Worm (Caenorhabditis elegans) whole organism, early embryonic: ENCODE results near the gene F53F4.7.

Source experiments
- B0310.2 ChIP-seq: sonication (generic microtip); optimal IDR thresholded peaks from 2 replicates; lab custom pipeline; 2016; ENCODE audit warnings: mild to moderate bottlenecking, missing genetic modification characterization, missing compliant biosample characterization
- F13C5.2 ChIP-seq: sonication (generic microtip); optimal IDR thresholded peaks from 2 replicates; lab custom pipeline; 2017; ENCODE audit warnings: mild to moderate bottlenecking, missing genetic modification characterization, inconsistent platforms, missing compliant biosample characterization
- aly-1 ChIP-seq: sonication (generic microtip); optimal IDR thresholded peaks from 2 replicates; lab custom pipeline; 2016; ENCODE audit warnings: missing genetic modification characterization, missing compliant biosample characterization
- ama-1 ChIP-seq: fragments of 150-350 bp; optimal IDR thresholded peaks from 2 replicates; lab custom pipeline; 2014
- ceh-13 ChIP-seq: fragments of 200-800 bp; sonication (Bioruptor generic); optimal IDR thresholded peaks from 2 replicates; lab custom pipeline; 2018; ENCODE audit warnings: mild to moderate bottlenecking, missing genetic modification characterization, missing compliant biosample characterization
- ceh-36 ChIP-seq: sonication (generic microtip); optimal IDR thresholded peaks from 2 replicates; lab custom pipeline; 2016; ENCODE audit warnings: missing genetic modification characterization, inconsistent platforms, missing compliant biosample characterization
- ets-7 ChIP-seq: sonication (generic microtip); optimal IDR thresholded peaks from 2 replicates; lab custom pipeline; 2016; ENCODE audit warnings: missing genotype, missing genetic modification characterization, missing compliant biosample characterization
- flt-1 ChIP-seq: fragments of 200-800 bp; sonication (Bioruptor generic); IDR thresholded peaks from 2 replicates; pipeline ENCODE4 v1.3.6; 2022; ENCODE audit warnings: missing genetic modification characterization, missing compliant biosample characterization
- hmbx-1 ChIP-seq: sonication (generic microtip); optimal IDR thresholded peaks from 2 replicates; lab custom pipeline; 2016; ENCODE audit warnings: mild to moderate bottlenecking, missing genetic modification characterization, missing compliant biosample characterization
- hmg-4 ChIP-seq: fragments of 200-800 bp; sonication (Bioruptor generic); optimal IDR thresholded peaks from 2 replicates; lab custom pipeline; 2018; ENCODE audit warnings: mild to moderate bottlenecking, missing genetic modification characterization, missing compliant biosample characterization
- hnd-1 ChIP-seq: sonication (generic microtip); optimal IDR thresholded peaks from 2 replicates; lab custom pipeline; 2016; ENCODE audit warnings: missing genetic modification characterization, missing compliant biosample characterization
- pes-1 ChIP-seq: fragments of 200-800 bp; sonication (Bioruptor generic); IDR thresholded peaks from 2 replicates; pipeline ENCODE4 v1.3.6; 2022; ENCODE audit warnings: missing genetic modification reagents, missing genetic modification characterization, missing compliant biosample characterization
- scrt-1 ChIP-seq: fragments of 200-800 bp; sonication (Bioruptor generic); IDR thresholded peaks from 2 replicates; pipeline ENCODE4 v1.3.6; 2022; ENCODE audit warnings: missing genetic modification characterization, missing compliant biosample characterization
- sea-1 ChIP-seq: fragments of 200-800 bp; sonication (Bioruptor generic); conservative IDR thresholded peaks from 2 replicates; pipeline ENCODE4 v1.3.6; 2022; ENCODE audit warnings: missing genetic modification characterization, missing compliant biosample characterization
- tbx-11 ChIP-seq: fragments of 200-800 bp; sonication (Bioruptor generic); IDR thresholded peaks from 2 replicates; pipeline ENCODE4 v1.3.6; 2022; ENCODE audit warnings: missing genetic modification characterization, missing compliant biosample characterization
- tbx-37 ChIP-seq: fragments of 200-800 bp; sonication (Bioruptor generic); conservative IDR thresholded peaks from 2 replicates; pipeline ENCODE4 v1.3.6; 2022; ENCODE audit warnings: missing genetic modification reagents, missing genetic modification characterization, missing compliant biosample characterization
- tra-4 ChIP-seq: sonication (generic microtip); optimal IDR thresholded peaks from 2 replicates; lab custom pipeline; 2017; ENCODE audit warnings: missing genetic modification characterization, missing compliant biosample characterization

Gene F53F4.7

DNA sequence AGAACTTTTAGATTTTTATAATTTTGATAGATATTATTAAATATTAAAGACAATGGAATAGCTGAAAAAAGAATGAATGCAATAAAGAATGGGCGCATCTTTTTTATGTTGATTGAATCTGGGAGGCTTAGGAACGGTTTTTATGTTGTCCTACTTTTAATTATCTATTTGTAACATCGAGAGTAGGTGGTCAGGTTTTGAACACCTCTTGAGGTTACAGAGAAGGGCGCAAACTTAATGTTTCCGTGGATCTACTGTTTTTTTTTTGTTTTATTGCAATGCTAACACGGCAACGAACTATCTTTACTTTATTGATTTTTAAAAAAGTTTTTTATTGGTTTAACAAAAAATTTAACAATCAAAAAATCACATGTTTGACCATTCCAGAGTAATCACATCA is at the start of gene F53F4.7:
F53F4.7 (minus strand) TSS at position 101 of the 400 bp plus-strand sequence.
- no peak for TF ChIP-seq pes-1
- no peak for TF ChIP-seq B0310.2 (tag; lab: Kevin White, UChicago)
- no peak for TF ChIP-seq ets-7
- no peak for TF ChIP-seq flt-1 (GFP tag; lab: Robert Waterston, UW)
- TF ChIP-seq hmbx-1 (tag; lab: Kevin White, UChicago): no peak
- no peak for TF ChIP-seq tbx-37 (GFP tag; lab: Robert Waterston, UW)
- TF ChIP-seq F13C5.2 (tag; lab: Kevin White, UChicago): no peak
- no peak for TF ChIP-seq hnd-1 (tag; lab: Kevin White, UChicago)
- no peak for TF ChIP-seq aly-1
- TF ChIP-seq ceh-13 (GFP tag; lab: Kevin White, UChicago): no peak
- no peak for TF ChIP-seq tbx-11 (GFP tag; lab: Robert Waterston, UW)
- TF ChIP-seq tra-4 (tag; lab: Kevin White, UChicago): no peak
- no peak for TF ChIP-seq ama-1
- TF ChIP-seq hmg-4 (GFP tag; lab: Kevin White, UChicago): no peak
- TF ChIP-seq ceh-36 (tag; lab: Kevin White, UChicago): no peak
- no peak for TF ChIP-seq scrt-1 (GFP tag; lab: Robert Waterston, UW)
- no peak for TF ChIP-seq sea-1 (GFP tag; lab: Robert Waterston, UW)

DNA sequence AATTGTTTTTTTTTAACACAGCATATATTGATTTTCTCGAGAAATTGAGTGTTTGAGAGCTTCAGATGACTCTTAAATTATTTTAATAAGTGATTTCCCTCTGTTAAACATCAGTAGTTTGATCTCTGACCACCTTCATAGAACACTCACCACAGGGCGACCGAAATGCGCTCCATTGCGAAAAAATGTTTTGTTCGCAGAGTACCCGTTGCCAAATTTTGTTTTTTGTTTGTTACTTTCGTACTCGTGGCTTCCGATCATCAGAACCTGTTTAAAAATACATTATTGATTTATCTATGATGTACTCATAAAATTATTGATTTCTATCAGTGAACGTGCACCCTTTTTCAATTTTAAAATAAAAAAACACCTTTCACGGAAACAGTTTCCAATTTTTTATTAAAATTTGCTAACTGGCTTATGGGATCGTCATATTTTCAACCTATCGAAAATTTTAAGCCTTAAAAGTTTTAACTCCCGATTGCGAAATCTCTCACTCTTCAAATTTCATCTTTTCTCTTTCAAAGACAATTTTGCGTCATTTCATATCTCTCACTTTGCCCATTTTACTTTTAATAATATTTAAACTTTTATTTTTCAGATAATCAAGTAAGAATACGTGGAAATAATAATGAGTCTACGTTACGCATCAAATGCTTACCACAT is 47.0 kb upstream of the F53F4.7 start, which contains the start of gene letm-1:
letm-1 (plus strand) TSS at position 598 of the 666 bp plus-strand sequence.
- TF ChIP-seq pes-1 (no peak), ets-7 (no peak), flt-1 (GFP tag; lab: Robert Waterston, UW) (no peak), hmg-4 (GFP tag; lab: Kevin White, UChicago) (no peak), B0310.2 (tag; lab: Kevin White, UChicago) (no peak), ceh-13 (GFP tag; lab: Kevin White, UChicago) (no peak)

DNA sequence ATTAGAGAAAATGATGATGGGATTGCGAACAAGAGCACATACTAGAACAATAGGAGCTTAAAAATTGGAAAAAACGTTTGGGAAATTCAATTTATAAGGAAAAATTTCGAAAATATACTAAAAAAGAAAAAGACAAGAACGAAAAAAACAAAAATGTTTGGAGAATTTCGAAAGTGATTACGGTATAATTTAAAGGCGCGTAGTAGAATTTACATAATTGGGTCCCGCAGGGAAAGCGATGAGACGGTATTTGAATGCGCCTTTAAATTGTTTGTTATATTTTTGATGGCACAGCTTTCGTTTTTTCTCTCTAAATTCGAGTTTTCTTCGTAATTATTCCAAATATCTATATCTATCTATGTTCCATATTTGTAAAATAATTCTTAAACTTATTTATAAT is 46.3 kb upstream of the F53F4.7 start:
- TF ChIP-seq B0310.2 (tag; lab: Kevin White, UChicago): no peak
- TF ChIP-seq tbx-11 (GFP tag; lab: Robert Waterston, UW): no peak
- no peak for TF ChIP-seq ets-7

DNA sequence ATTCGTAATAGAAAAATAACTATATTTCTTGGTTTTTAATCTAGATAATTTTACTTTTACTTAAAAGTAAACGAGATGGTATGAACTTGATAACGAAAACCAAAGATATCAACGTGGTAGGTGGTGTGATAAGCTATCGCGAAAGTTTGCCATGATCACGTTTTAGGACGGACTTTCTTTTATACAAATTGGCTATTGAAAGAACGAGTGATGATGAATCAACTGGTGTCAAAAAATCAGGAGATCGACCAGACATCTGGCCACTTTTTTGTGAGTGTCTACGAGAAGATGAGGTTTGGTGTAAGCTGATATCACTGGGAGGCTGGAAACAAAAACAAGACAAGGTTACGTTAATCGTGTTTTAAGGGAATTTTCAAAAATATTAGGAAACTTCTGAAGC is 45.4 kb upstream of the F53F4.7 start:
- TF ChIP-seq ceh-36 (tag; lab: Kevin White, UChicago): no peak
- TF ChIP-seq tbx-37 (GFP tag; lab: Robert Waterston, UW): no peak
- no peak for TF ChIP-seq ets-7
- no peak for TF ChIP-seq tra-4 (tag; lab: Kevin White, UChicago)
- TF ChIP-seq sea-1 (GFP tag; lab: Robert Waterston, UW): no peak
- no peak for TF ChIP-seq flt-1 (GFP tag; lab: Robert Waterston, UW)
- no peak for TF ChIP-seq aly-1
- TF ChIP-seq hmg-4 (GFP tag; lab: Kevin White, UChicago): no peak
- TF ChIP-seq hnd-1 (tag; lab: Kevin White, UChicago): no peak
- no peak for TF ChIP-seq ceh-13 (GFP tag; lab: Kevin White, UChicago)
- no peak for TF ChIP-seq ama-1
- no peak for TF ChIP-seq F13C5.2 (tag; lab: Kevin White, UChicago)
- no peak for TF ChIP-seq scrt-1 (GFP tag; lab: Robert Waterston, UW)
- no peak for TF ChIP-seq hmbx-1 (tag; lab: Kevin White, UChicago)
- no peak for TF ChIP-seq tbx-11 (GFP tag; lab: Robert Waterston, UW)
- TF ChIP-seq pes-1: no peak
- no peak for TF ChIP-seq B0310.2 (tag; lab: Kevin White, UChicago)

DNA sequence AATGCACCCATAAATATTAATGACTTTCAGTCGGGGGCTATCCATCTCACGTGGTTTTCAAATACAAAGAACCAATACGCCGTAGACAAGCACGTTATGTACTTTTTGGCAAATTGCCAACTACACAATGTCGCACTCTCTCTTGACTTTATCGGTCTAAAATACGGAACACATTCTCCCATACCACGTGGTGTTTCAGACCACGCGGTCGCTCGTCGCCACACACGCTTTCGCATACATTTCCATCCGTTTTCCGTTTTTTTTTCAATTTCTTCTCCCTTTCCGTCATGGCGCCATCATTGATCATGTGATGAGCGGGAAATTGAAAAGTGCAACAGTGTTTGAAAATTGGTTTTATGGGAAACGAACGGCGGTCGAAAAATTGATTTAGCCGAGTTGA is 44.8 kb upstream of the F53F4.7 start:
- TF ChIP-seq ets-7 (no peak), tbx-11 (GFP tag; lab: Robert Waterston, UW) (no peak)

DNA sequence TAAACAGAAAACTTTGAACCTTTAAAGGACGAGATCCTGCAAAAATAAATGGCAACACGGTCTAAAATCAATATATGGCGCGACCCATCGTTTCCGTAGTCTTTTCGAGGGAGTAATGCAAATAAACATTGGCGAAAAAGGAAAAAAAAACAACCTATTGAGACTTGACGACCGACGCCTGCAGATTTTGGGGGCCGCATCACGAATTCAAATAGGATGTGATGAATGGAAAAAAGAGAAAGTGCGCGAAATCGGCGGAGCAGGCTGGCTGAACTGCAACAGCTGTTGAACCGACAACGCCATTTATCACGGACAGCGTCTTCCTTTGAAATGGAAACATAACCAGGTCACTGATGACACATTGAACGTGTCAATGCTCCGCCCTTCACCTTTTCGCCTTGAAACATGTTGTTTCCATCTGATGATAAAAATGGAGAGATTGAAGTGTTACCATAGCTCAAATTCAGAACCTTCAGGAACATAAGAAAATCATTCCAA is 44.1 kb upstream of the F53F4.7 start:
- TF ChIP-seq scrt-1 (GFP tag; lab: Robert Waterston, UW) (no peak), tbx-11 (GFP tag; lab: Robert Waterston, UW) (no peak), ama-1 (no peak), hmbx-1 (tag; lab: Kevin White, UChicago) (no peak), hnd-1 (tag; lab: Kevin White, UChicago) (no peak), tra-4 (tag; lab: Kevin White, UChicago) (no peak), ets-7 (no peak), sea-1 (GFP tag; lab: Robert Waterston, UW) (no peak), ceh-36 (tag; lab: Kevin White, UChicago) (no peak), F13C5.2 (tag; lab: Kevin White, UChicago) (no peak), aly-1 (no peak), tbx-37 (GFP tag; lab: Robert Waterston, UW) (no peak), B0310.2 (tag; lab: Kevin White, UChicago) (no peak), flt-1 (GFP tag; lab: Robert Waterston, UW) (no peak), ceh-13 (GFP tag; lab: Kevin White, UChicago) (no peak), pes-1 (no peak), hmg-4 (GFP tag; lab: Kevin White, UChicago) (no peak)

DNA sequence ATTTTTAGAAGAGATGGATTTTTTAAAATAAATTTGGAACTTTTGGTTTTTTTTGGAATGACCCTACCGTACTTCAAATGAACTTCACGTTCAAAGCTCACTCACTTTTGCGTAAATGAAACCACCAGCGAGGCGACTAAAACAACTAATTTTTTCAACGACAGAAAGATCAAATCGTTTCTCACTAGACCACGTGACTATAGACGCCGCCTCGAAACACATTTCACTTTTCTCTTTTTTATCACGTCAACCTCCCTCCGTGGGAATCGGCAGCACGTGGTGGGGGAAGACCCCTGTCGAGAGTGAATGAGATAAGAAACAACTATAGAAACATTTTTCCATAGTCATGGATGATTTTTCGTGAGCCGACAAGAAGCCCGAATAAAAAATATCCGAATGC is 43.5 kb upstream of the F53F4.7 start:
- TF ChIP-seq hmg-4 (GFP tag; lab: Kevin White, UChicago): no peak
- TF ChIP-seq ceh-13 (GFP tag; lab: Kevin White, UChicago): no peak
- TF ChIP-seq tbx-37 (GFP tag; lab: Robert Waterston, UW): no peak
- TF ChIP-seq ama-1: no peak
